Worm (Caenorhabditis elegans) whole organism, young adult: Measurements from ENCODE around the gene C05C10.3.

Experiments used
- B0035.1 ChIP-seq: sonication (generic microtip); optimal IDR thresholded peaks from 2 replicates; lab custom pipeline; 2016; ENCODE audit warnings: missing genetic modification characterization, mild to moderate bottlenecking, missing compliant biosample characterization, missing genotype, missing genetic modification reagents
- B0261.1 ChIP-seq: sonication (generic microtip); optimal IDR thresholded peaks from 2 replicates; lab custom pipeline; 2016; ENCODE audit warnings: mild to moderate bottlenecking, missing genetic modification characterization, moderate library complexity, missing compliant biosample characterization
- B0336.3 ChIP-seq: fragments of 200-800 bp; sonication (Bioruptor generic); IDR thresholded peaks from 2 replicates; pipeline ENCODE4 v1.3.6; 2022; ENCODE audit warnings: missing genetic modification characterization, missing compliant biosample characterization
- C06A6.2 ChIP-seq: fragments of 200-800 bp; sonication (Bioruptor generic); conservative IDR thresholded peaks from 2 replicates; pipeline ENCODE4 v1.3.6; 2022; ENCODE audit warnings: missing genetic modification characterization, missing compliant biosample characterization
- F10E7.11 ChIP-seq: sonication (generic microtip); optimal IDR thresholded peaks from 2 replicates; lab custom pipeline; 2017; ENCODE audit warnings: mild to moderate bottlenecking, missing genetic modification characterization, moderate library complexity, missing compliant biosample characterization
- K12H6.12 ChIP-seq: fragments of 200-800 bp; sonication (Bioruptor generic); optimal IDR thresholded peaks from 2 replicates; lab custom pipeline; 2018; ENCODE audit warnings: mild to moderate bottlenecking, missing genetic modification characterization, missing compliant biosample characterization
- Y56A3A.18 ChIP-seq: fragments of 200-800 bp; sonication (Bioruptor generic); IDR thresholded peaks from 2 replicates; pipeline ENCODE4 v1.3.6; 2022; ENCODE audit warnings: missing genetic modification reagents, missing genetic modification characterization, missing compliant biosample characterization
- Y79H2A.3 ChIP-seq: fragments of 200-800 bp; sonication (Bioruptor generic); conservative IDR thresholded peaks from 2 replicates; pipeline ENCODE4 v1.3.6; 2022; ENCODE audit warnings: missing genetic modification reagents, missing genetic modification characterization, missing compliant biosample characterization
- aptf-3 ChIP-seq: fragments of 200-800 bp; sonication (Bioruptor generic); IDR thresholded peaks from 2 replicates; pipeline ENCODE4 v1.3.6; 2022; ENCODE audit warnings: missing genetic modification characterization, missing compliant biosample characterization
- atf-7 ChIP-seq: sonication (generic microtip); optimal IDR thresholded peaks from 2 replicates; lab custom pipeline; 2017; ENCODE audit warnings: mild to moderate bottlenecking, missing genetic modification characterization, missing compliant biosample characterization
- bed-1 ChIP-seq: fragments of 200-800 bp; sonication (Bioruptor generic); IDR thresholded peaks from 2 replicates; pipeline ENCODE4 v1.3.6; 2022; ENCODE audit warnings: missing genetic modification reagents, missing genetic modification characterization, missing compliant biosample characterization
- cebp-1 ChIP-seq, 2 experiments: fragments of 200-800 bp in 1 of 2; sonication (Bioruptor generic) in 1 of 2; sonication (generic microtip) in 1 of 2; IDR thresholded peaks in 1 of 2; optimal IDR thresholded peaks in 1 of 2; 2 replicates each; pipeline versions ENCODE4 v1.3.6 to Lab custom; 2017 to 2022; ENCODE audit warnings: missing compliant biosample characterization in 2 of 2, missing genetic modification characterization in 2 of 2, mild to moderate bottlenecking in 1 of 2, missing genetic modification reagents in 1 of 2, moderate library complexity in 1 of 2
- chd-7 ChIP-seq: sonication (generic microtip); optimal IDR thresholded peaks from 2 replicates; lab custom pipeline; 2016; ENCODE audit warnings: mild to moderate bottlenecking, missing genetic modification characterization, moderate library complexity, missing compliant biosample characterization
- die-1 ChIP-seq: sonication (generic microtip); optimal IDR thresholded peaks from 2 replicates; lab custom pipeline; 2016; ENCODE audit warnings: missing genotype, mild to moderate bottlenecking, missing genetic modification characterization, missing compliant biosample characterization
- dox-1 ChIP-seq: fragments of 200-800 bp; sonication (Bioruptor generic); IDR thresholded peaks from 2 replicates; pipeline ENCODE4 v1.3.6; 2022; ENCODE audit warnings: missing genetic modification reagents, missing genetic modification characterization, missing compliant biosample characterization
- egl-18 ChIP-seq: fragments of 200-800 bp; sonication (Bioruptor generic); IDR thresholded peaks from 2 replicates; pipeline ENCODE4 v1.3.6; 2022; ENCODE audit warnings: missing genetic modification reagents, missing genetic modification characterization, missing compliant biosample characterization
- ekl-4 ChIP-seq: fragments of 200-800 bp; sonication (Bioruptor generic); IDR thresholded peaks from 2 replicates; pipeline ENCODE4 v1.3.6; 2022; ENCODE audit warnings: missing genetic modification reagents, missing genetic modification characterization, missing compliant biosample characterization
- ets-4 ChIP-seq: fragments of 200-800 bp; sonication (Bioruptor generic); optimal IDR thresholded peaks from 2 replicates; lab custom pipeline; 2018; ENCODE audit warnings: mild to moderate bottlenecking, missing genetic modification characterization, missing compliant biosample characterization
- fkh-3 ChIP-seq: sonication (generic microtip); optimal IDR thresholded peaks from 2 replicates; lab custom pipeline; 2016; ENCODE audit warnings: mild to moderate bottlenecking, missing genetic modification characterization, missing compliant biosample characterization
- hmg-1.2 ChIP-seq: fragments of 200-800 bp; sonication (Bioruptor generic); IDR thresholded peaks from 2 replicates; pipeline ENCODE4 v1.3.6; 2022; ENCODE audit warnings: missing genetic modification reagents, missing genetic modification characterization, missing compliant biosample characterization
- hmg-20 ChIP-seq: fragments of 200-800 bp; sonication (Bioruptor generic); IDR thresholded peaks from 2 replicates; pipeline ENCODE4 v1.3.6; 2022; ENCODE audit warnings: missing genetic modification reagents, missing genetic modification characterization, missing compliant biosample characterization
- hrde-1 ChIP-seq: sonication (generic microtip); optimal IDR thresholded peaks from 2 replicates; lab custom pipeline; 2016; ENCODE audit warnings: missing genetic modification characterization, mild to moderate bottlenecking, missing compliant biosample characterization, moderate library complexity, missing genotype, missing genetic modification reagents, borderline replicate concordance
- hsf-1 ChIP-seq: fragments of 200-800 bp; sonication (Bioruptor generic); IDR thresholded peaks from 2 replicates; pipeline ENCODE4 v1.3.6; 2022; ENCODE audit warnings: missing genetic modification reagents, missing genetic modification characterization, missing compliant biosample characterization
- let-526 ChIP-seq: fragments of 200-800 bp; sonication (Bioruptor generic); IDR thresholded peaks from 2 replicates; pipeline ENCODE4 v1.3.6; 2022; ENCODE audit warnings: missing genetic modification reagents, missing genetic modification characterization, missing compliant biosample characterization
- lin-26 ChIP-seq: fragments of 200-800 bp; sonication (Bioruptor generic); IDR thresholded peaks from 2 replicates; pipeline ENCODE4 v1.3.6; 2022; ENCODE audit warnings: missing genetic modification reagents, missing genetic modification characterization, missing compliant biosample characterization
- lir-1 ChIP-seq: fragments of 200-800 bp; sonication (Bioruptor generic); conservative IDR thresholded peaks from 2 replicates; pipeline ENCODE4 v1.3.6; 2022; ENCODE audit warnings: missing genetic modification reagents, missing genetic modification characterization, missing compliant biosample characterization
- lsl-1 ChIP-seq: fragments of 200-800 bp; sonication (Bioruptor generic); optimal IDR thresholded peaks from 2 replicates; lab custom pipeline; 2018; ENCODE audit warnings: mild to moderate bottlenecking, missing genetic modification characterization, moderate library complexity, missing compliant biosample characterization
- madf-10 ChIP-seq: sonication (generic microtip); optimal IDR thresholded peaks from 2 replicates; lab custom pipeline; 2016; ENCODE audit warnings: mild to moderate bottlenecking, missing genetic modification characterization, missing compliant biosample characterization
- madf-3 ChIP-seq: fragments of 200-800 bp; sonication (Bioruptor generic); IDR thresholded peaks from 2 replicates; pipeline ENCODE4 v1.3.6; 2022; ENCODE audit warnings: missing genetic modification reagents, missing genetic modification characterization, missing compliant biosample characterization
- madf-6 ChIP-seq: fragments of 200-800 bp; sonication (Bioruptor generic); IDR thresholded peaks from 2 replicates; pipeline ENCODE4 v1.3.6; 2022; ENCODE audit warnings: missing genetic modification reagents, missing genetic modification characterization, missing compliant biosample characterization
- mcd-1 ChIP-seq: fragments of 200-800 bp; sonication (Bioruptor generic); IDR thresholded peaks from 2 replicates; pipeline ENCODE4 v1.3.6; 2022; ENCODE audit warnings: missing genetic modification reagents, missing genetic modification characterization, missing compliant biosample characterization
- mel-28 ChIP-seq: sonication (generic microtip); optimal IDR thresholded peaks from 2 replicates; lab custom pipeline; 2016; ENCODE audit warnings: borderline replicate concordance, mild to moderate bottlenecking, missing genetic modification characterization, missing compliant biosample characterization
- nhr-27 ChIP-seq: fragments of 200-800 bp; sonication (Bioruptor generic); optimal IDR thresholded peaks from 2 replicates; lab custom pipeline; 2018; ENCODE audit warnings: mild to moderate bottlenecking, missing genetic modification characterization, moderate library complexity, missing compliant biosample characterization
- repo-1 ChIP-seq: sonication (generic microtip); optimal IDR thresholded peaks from 2 replicates; lab custom pipeline; 2017; ENCODE audit warnings: mild to moderate bottlenecking, missing genetic modification characterization, missing compliant biosample characterization
- rpc-1 ChIP-seq, 2 experiments: fragments of 150-350 bp in 1 of 2; sonication (generic microtip) in 1 of 2; optimal IDR thresholded peaks; 2 replicates each; lab custom pipeline; 2014 to 2018; ENCODE audit warnings: missing biosample characterization in 1 of 2, missing genetic modification characterization in 1 of 2, missing genetic modification reagents in 1 of 2, missing genotype in 1 of 2
- snpc-1.1 ChIP-seq: sonication (generic microtip); optimal IDR thresholded peaks from 2 replicates; lab custom pipeline; 2017; ENCODE audit warnings: missing genetic modification characterization, mild to moderate bottlenecking, missing compliant biosample characterization, antibody characterized with exemption, moderate library complexity, missing genotype, missing genetic modification reagents; ENCODE audit not compliant: insufficient read depth
- snpc-3.4 ChIP-seq: sonication (generic microtip); optimal IDR thresholded peaks from 2 replicates; lab custom pipeline; 2017; ENCODE audit warnings: missing genetic modification characterization, mild to moderate bottlenecking, missing compliant biosample characterization, antibody characterized with exemption, moderate library complexity, missing genotype, missing genetic modification reagents
- snpc-4 ChIP-seq, 5 experiments: fragments of 150-350 bp in 1 of 5; sonication (generic microtip) in 4 of 5; optimal IDR thresholded peaks; 2 replicates each; lab custom pipeline; 2014 to 2018; ENCODE audit warnings: missing genetic modification characterization in 5 of 5, missing biosample characterization in 3 of 5, antibody characterized with exemption in 2 of 5, mild to moderate bottlenecking in 2 of 5, missing compliant biosample characterization in 2 of 5, missing genotype in 2 of 5, moderate library complexity in 2 of 5, missing genetic modification reagents in 1 of 5
- tlf-1 ChIP-seq: fragments of 200-800 bp; sonication (Bioruptor generic); optimal IDR thresholded peaks from 2 replicates; lab custom pipeline; 2018; ENCODE audit warnings: mild to moderate bottlenecking, missing genetic modification characterization, missing compliant biosample characterization
- unc-130 ChIP-seq: sonication (generic microtip); optimal IDR thresholded peaks from 2 replicates; lab custom pipeline; 2016; ENCODE audit warnings: missing genetic modification reagents, missing genetic modification characterization, missing compliant biosample characterization
- xnd-1 ChIP-seq: sonication (generic microtip); optimal IDR thresholded peaks from 2 replicates; lab custom pipeline; 2016; ENCODE audit warnings: missing genotype, missing genetic modification reagents, missing genetic modification characterization, missing compliant biosample characterization
- zim-3 ChIP-seq: sonication (generic microtip); optimal IDR thresholded peaks from 2 replicates; lab custom pipeline; 2017; ENCODE audit warnings: mild to moderate bottlenecking, missing genetic modification characterization, moderate library complexity, missing compliant biosample characterization
- ztf-18 ChIP-seq: sonication (generic microtip); optimal IDR thresholded peaks from 2 replicates; lab custom pipeline; 2016; ENCODE audit warnings: missing genotype, mild to moderate bottlenecking, missing genetic modification characterization, missing compliant biosample characterization
- ztf-28 ChIP-seq: fragments of 200-800 bp; sonication (Bioruptor generic); IDR thresholded peaks from 2 replicates; pipeline ENCODE4 v1.3.6; 2022; ENCODE audit warnings: missing genetic modification reagents, missing genetic modification characterization, missing compliant biosample characterization

Gene C05C10.3

DNA sequence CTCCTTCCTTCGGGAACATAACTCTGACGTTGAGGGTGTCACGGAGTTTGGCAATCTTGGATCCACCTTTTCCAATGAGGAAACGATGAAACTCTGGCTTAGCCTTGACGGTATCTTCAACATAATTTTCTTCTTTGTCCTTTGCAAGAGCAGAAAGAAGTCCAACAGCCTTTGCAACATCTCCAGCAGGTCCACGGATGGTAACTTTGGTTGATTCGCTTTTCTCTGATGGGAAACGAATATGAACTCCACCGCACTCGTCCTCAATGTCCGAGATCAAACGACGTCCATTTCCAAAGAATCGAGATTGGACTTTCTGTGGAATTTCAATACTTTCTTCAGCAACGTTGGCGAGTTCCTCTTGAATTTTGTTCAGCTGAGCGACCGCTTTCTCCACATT is 48.1 kb downstream of the C05C10.3 start:
- TF ChIP-seq tlf-1 (GFP tag; lab: Kevin White, UChicago) (no peak), aptf-3 (GFP tag; lab: Robert Waterston, UW) (no peak), B0261.1 (tag; lab: Kevin White, UChicago) (no peak), mcd-1 (GFP tag; lab: Robert Waterston, UW) (no peak), lir-1 (no peak), atf-7 (no peak), snpc-4 (GFP tag; optimal IDR thresholded peaks at IDR 0.05; lab: Kevin White, UChicago) (no peak), snpc-4 (tag; optimal IDR thresholded peaks at IDR 0.05; lab: Kevin White, UChicago) (no peak), egl-18 (GFP tag; lab: Robert Waterston, UW) (no peak), K12H6.12 (tag; lab: Kevin White, UChicago) (no peak), hrde-1 (tag; lab: Kevin White, UChicago) (no peak)

DNA sequence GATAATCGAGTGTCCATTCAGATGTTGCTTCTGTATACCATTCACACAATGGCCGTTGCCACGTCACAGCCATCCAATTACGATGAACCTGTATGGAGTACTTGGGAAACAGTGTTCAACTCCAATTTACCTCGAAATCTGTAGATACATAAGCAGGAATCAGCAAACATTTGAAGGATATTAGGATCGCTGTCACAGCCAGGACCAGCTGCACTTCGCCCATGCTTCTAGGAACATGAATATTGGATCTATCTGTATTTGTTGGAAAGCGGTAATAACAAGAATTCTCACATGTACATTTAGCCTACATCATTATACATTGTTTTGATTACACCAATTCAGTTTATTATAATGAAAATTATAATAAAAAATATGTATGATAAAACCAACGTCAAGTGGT is 50.5 kb downstream of the C05C10.3 start, which contains the start of gene algn-8:
TSS of gene algn-8 (minus strand) at position 227 of the 400 bp plus-strand sequence.
- TF ChIP-seq lin-26 (GFP tag; lab: Robert Waterston, UW) (no peak), die-1 (no peak), Y56A3A.18 (GFP tag; lab: Robert Waterston, UW) (0 out of 2 replicates have a peak, but pooled peaks have one; percentile 33), lsl-1 (GFP tag; lab: Kevin White, UChicago) (no peak), nhr-27 (tag; lab: Kevin White, UChicago) (no peak), dox-1 (no peak), unc-130 (GFP tag; lab: Kevin White, UChicago) (peak; percentile 55), xnd-1 (no peak), zim-3 (peak; percentile 36), repo-1 (peak; percentile 67), snpc-1.1 (no peak), B0035.1 (tag; lab: Kevin White, UChicago) (no peak), F10E7.11 (tag; lab: Kevin White, UChicago) (no peak), fkh-3 (tag; lab: Kevin White, UChicago) (no peak), hrde-1 (tag; lab: Kevin White, UChicago) (peak; percentile 50), chd-7 (tag; lab: Kevin White, UChicago) (peak; percentile 45), Y79H2A.3 (no peak), mel-28 (tag; lab: Kevin White, UChicago) (no peak), madf-3 (GFP tag; lab: Robert Waterston, UW) (0 out of 2 replicates have a peak, but pooled peaks have one; percentile 12), bed-1 (GFP tag; lab: Robert Waterston, UW) (no peak), B0336.3 (GFP tag; lab: Robert Waterston, UW) (peak; percentile 62), snpc-3.4 (no peak), hsf-1 (no peak), cebp-1 (GFP tag; IDR thresholded peaks at IDR 0.05; lab: Robert Waterston, UW) (no peak), cebp-1 (tag; optimal IDR thresholded peaks at IDR 0.05; lab: Kevin White, UChicago) (no peak), madf-10 (tag; lab: Kevin White, UChicago) (peak; percentile 9), aptf-3 (GFP tag; lab: Robert Waterston, UW) (0 out of 2 replicates have a peak, but pooled peaks have one; percentile 66), ets-4 (GFP tag; lab: Kevin White, UChicago) (no peak), ztf-28 (GFP tag; lab: Robert Waterston, UW) (no peak), tlf-1 (GFP tag; lab: Kevin White, UChicago) (peak; percentile 3), hmg-20 (GFP tag; lab: Robert Waterston, UW) (no peak), madf-6 (GFP tag; lab: Robert Waterston, UW) (no peak), let-526 (GFP tag; lab: Robert Waterston, UW) (no peak), C06A6.2 (GFP tag; lab: Robert Waterston, UW) (no peak), rpc-1 (optimal IDR thresholded peaks at IDR 0.05; lab: Kevin White, UChicago) (no peak), rpc-1 (tag; optimal IDR thresholded peaks at IDR 0.05; lab: Kevin White, UChicago) (no peak), ztf-18 (tag; lab: Kevin White, UChicago) (no peak), hmg-1.2 (peak; percentile 19; the same call in 1 of the 2 replicates), atf-7 (peak; percentile 45), ekl-4 (0 out of 2 replicates have a peak, but pooled peaks have one; percentile 24)
